Worm (Caenorhabditis elegans): ENCODE results near the gene bli-1.

bli-1 gene

ce11 chrII:10708660-10709059, at the start of gene bli-1:
TSS of gene bli-1 (plus strand) at chrII:10708960.
- TF ChIP-seq F16B12.6 (tag; optimal IDR thresholded peaks at IDR 0.05), result no peak
- no peak for TF ChIP-seq hpl-2 (GFP tag; optimal IDR thresholded peaks at IDR 0.05)
- no peak for TF ChIP-seq skn-1 (tag; optimal IDR thresholded peaks at IDR 0.05)
- TF ChIP-seq aly-2 (tag; optimal IDR thresholded peaks at IDR 0.05), result no peak
- TF ChIP-seq C04F5.9 (tag; optimal IDR thresholded peaks at IDR 0.05), result no peak
- TF ChIP-seq fkh-10 (GFP tag; optimal IDR thresholded peaks at IDR 0.05), result no peak
- TF ChIP-seq ceh-63 (GFP tag; optimal IDR thresholded peaks at IDR 0.05), result no peak
- TF ChIP-seq fkh-4 (tag; optimal IDR thresholded peaks at IDR 0.05; ENCODE audit: borderline replicate concordance), result no peak
- TF ChIP-seq nhr-90 (tag; optimal IDR thresholded peaks at IDR 0.05; ENCODE audit: poor library complexity), result no peak
- TF ChIP-seq grh-1 (GFP tag; IDR thresholded peaks at IDR 0.05), result no peak
- no peak for TF ChIP-seq snu-23 (GFP tag; optimal IDR thresholded peaks at IDR 0.05)
- TF ChIP-seq nhr-20 (tag; optimal IDR thresholded peaks at IDR 0.05), result no peak
- TF ChIP-seq hlh-4 (tag; optimal IDR thresholded peaks at IDR 0.05), result no peak
- no peak for TF ChIP-seq nhr-12 (tag; optimal IDR thresholded peaks at IDR 0.05)
- TF ChIP-seq irx-1 (tag; optimal IDR thresholded peaks at IDR 0.05), result no peak
- no peak for TF ChIP-seq pax-3 (tag; optimal IDR thresholded peaks at IDR 0.05)
- TF ChIP-seq elt-2 (tag; optimal IDR thresholded peaks at IDR 0.05), result no peak
- no peak for TF ChIP-seq efl-3 (GFP tag; optimal IDR thresholded peaks at IDR 0.05)

- TF ChIP-seq efl-1 (optimal IDR thresholded peaks at IDR 0.05) (no peak), efl-1 (GFP tag; optimal IDR thresholded peaks at IDR 0.05 in 1 of 2) (peak in 1 of 2 experiments; percentile 51), nhr-12 (tag; optimal IDR thresholded peaks at IDR 0.05) (no peak)
Observed at ce11 chrII:10659585-10659984, 49.2 kb upstream of the bli-1 start.

- TF ChIP-seq nhr-85 (tag), result peak; percentile 10
- no peak for TF ChIP-seq nhr-20 (tag; optimal IDR thresholded peaks at IDR 0.05)
Observed at ce11 chrII:10660892-10661291, 47.9 kb upstream of the bli-1 start, which contains the start of gene marc-2. TSS of gene marc-2 (minus strand) at chrII:10660992.

ce11 chrII:10661448-10662064, 47.2 kb upstream of the bli-1 start:
- 0 out of 2 replicates have a peak, but pooled peaks have one; percentile 67 for TF ChIP-seq ets-5 (GFP tag; IDR thresholded peaks at IDR 0.05)
- peak; percentile 14 for TF ChIP-seq blmp-1 (tag; optimal IDR thresholded peaks at IDR 0.05)
- no peak for TF ChIP-seq vab-15 (tag; optimal IDR thresholded peaks at IDR 0.05)

- TF ChIP-seq lsy-2 (tag; optimal IDR thresholded peaks at IDR 0.05), result no peak
- no peak for TF ChIP-seq efl-1 (optimal IDR thresholded peaks at IDR 0.05)
- TF ChIP-seq efl-1 (GFP tag; optimal IDR thresholded peaks at IDR 0.05 in 1 of 2), result peak in 1 of 2 experiments; percentile 75
Observed at ce11 chrII:10662279-10662678, 46.5 kb upstream of the bli-1 start.

ce11 chrII:10662698-10663097, 46.1 kb upstream of the bli-1 start, which contains the start of gene D2089.8:
TSS of gene D2089.8 (minus strand) at chrII:10662781.
- TF ChIP-seq lsy-2 (tag; optimal IDR thresholded peaks at IDR 0.05) (peak in 1 of 2 experiments; percentile 48), dpl-1 (GFP tag; optimal IDR thresholded peaks at IDR 0.05) (peak in 2 of 3 experiments; percentile 9 to 55), alr-1 (tag; optimal IDR thresholded peaks at IDR 0.05; ENCODE audit: borderline replicate concordance) (no peak), efl-1 (optimal IDR thresholded peaks at IDR 0.05) (peak in 1 of 2 experiments; percentile 21), efl-1 (GFP tag; optimal IDR thresholded peaks at IDR 0.05 in 1 of 2) (peak; percentile 19 to 39), C16A3.4 (tag; optimal IDR thresholded peaks at IDR 0.05) (peak; percentile 12), lin-35 (GFP tag; optimal IDR thresholded peaks at IDR 0.05) (peak in 1 of 2 experiments; percentile 43), mep-1 (tag; optimal IDR thresholded peaks at IDR 0.05) (peak; percentile 38), blmp-1 (tag; optimal IDR thresholded peaks at IDR 0.05) (peak; percentile 17), vab-15 (tag; optimal IDR thresholded peaks at IDR 0.05) (no peak), nhr-84 (tag; optimal IDR thresholded peaks at IDR 0.05) (no peak)

Data from whole organism, L1 larva.